Fruit fly (Drosophila melanogaster) whole organism, embryonic: ENCODE results near the gene AP-1mu.

Source experiments
- Atf6 ChIP-seq: fragments of 200-800 bp; sonication (Bioruptor generic); IDR thresholded peaks from 2 replicates; pipeline ENCODE4 v1.3.6; 2022; ENCODE audit warnings: missing biosample characterization, missing genetic modification characterization
- CG10654 ChIP-seq: fragments of 200-800 bp; sonication (Bioruptor generic); optimal IDR thresholded peaks from 2 replicates; lab custom pipeline; 2016; ENCODE audit warnings: missing biosample characterization, missing genetic modification characterization
- CG10979 ChIP-seq: fragments of 200-800 bp; sonication (Bioruptor generic); optimal IDR thresholded peaks from 2 replicates; lab custom pipeline; 2018; ENCODE audit warnings: missing biosample characterization, mild to moderate bottlenecking, missing genetic modification characterization, moderate library complexity
- CG11085 ChIP-seq: fragments of 200-800 bp; sonication (Bioruptor generic); IDR thresholded peaks from 2 replicates; pipeline ENCODE4 v1.3.6; 2022; ENCODE audit warnings: missing biosample characterization, missing genetic modification characterization
- CG11696 ChIP-seq: fragments of 200-800 bp; sonication (Bioruptor generic); IDR thresholded peaks from 2 replicates; pipeline ENCODE4 v1.3.6; 2022; ENCODE audit warnings: missing biosample characterization, missing genetic modification characterization
- CG12236 ChIP-seq: fragments of 200-800 bp; sonication (Bioruptor generic); optimal IDR thresholded peaks from 2 replicates; lab custom pipeline; 2016; ENCODE audit warnings: missing biosample characterization, missing genetic modification characterization
- CG12769 ChIP-seq: fragments of 200-800 bp; sonication (Bioruptor generic); optimal IDR thresholded peaks from 2 replicates; lab custom pipeline; 2019; ENCODE audit warnings: missing biosample characterization, mild to moderate bottlenecking, missing genetic modification characterization, moderate library complexity
- CG17186 ChIP-seq: fragments of 200-800 bp; sonication (Bioruptor generic); optimal IDR thresholded peaks from 3 replicates; lab custom pipeline; 2017; ENCODE audit warnings: missing biosample characterization, missing genetic modification reagents, missing genetic modification characterization
- CG17359 ChIP-seq: fragments of 200-800 bp; sonication (Bioruptor generic); optimal IDR thresholded peaks from 3 replicates; lab custom pipeline; 2018; ENCODE audit warnings: missing biosample characterization, mild to moderate bottlenecking, missing genetic modification characterization, moderate library complexity
- CG17385 ChIP-seq: fragments of 200-800 bp; sonication (Bioruptor generic); optimal IDR thresholded peaks from 3 replicates; lab custom pipeline; 2018; ENCODE audit warnings: missing biosample characterization, mild to moderate bottlenecking, missing genetic modification characterization
- CG17568 ChIP-seq: fragments of 200-800 bp; sonication (Bioruptor generic); optimal IDR thresholded peaks from 2 replicates; lab custom pipeline; 2018; ENCODE audit warnings: missing biosample characterization, mild to moderate bottlenecking, missing genetic modification characterization, moderate library complexity
- CG33557 ChIP-seq: fragments of 200-800 bp; sonication (Bioruptor generic); optimal IDR thresholded peaks from 2 replicates; lab custom pipeline; 2019; ENCODE audit warnings: missing biosample characterization, mild to moderate bottlenecking, missing genetic modification characterization, moderate library complexity
- CG34422 ChIP-seq: fragments of 200-800 bp; sonication (Bioruptor generic); IDR thresholded peaks from 3 replicates; pipeline ENCODE4 v1.3.6; 2022; ENCODE audit warnings: missing biosample characterization, missing genetic modification characterization
- CG4328 ChIP-seq: fragments of 200-800 bp; sonication (Bioruptor generic); optimal IDR thresholded peaks from 3 replicates; lab custom pipeline; 2017; ENCODE audit warnings: missing biosample characterization, missing genetic modification reagents, missing genetic modification characterization
- CG4360 ChIP-seq: fragments of 200-800 bp; sonication (Bioruptor generic); IDR thresholded peaks from 2 replicates; pipeline ENCODE4 v1.3.6; 2022; ENCODE audit warnings: missing biosample characterization, missing genetic modification characterization
- CG7839 ChIP-seq: fragments of 200-800 bp; sonication (Bioruptor generic); optimal IDR thresholded peaks from 3 replicates; lab custom pipeline; 2018; ENCODE audit warnings: missing biosample characterization, mild to moderate bottlenecking, missing genetic modification characterization, moderate library complexity
- CG8924 ChIP-seq: fragments of 200-800 bp; optimal IDR thresholded peaks from 3 replicates; lab custom pipeline; 2019; ENCODE audit warnings: missing biosample characterization, mild to moderate bottlenecking, missing genetic modification characterization, moderate library complexity
- CG9932 ChIP-seq: fragments of 200-800 bp; sonication (Bioruptor generic); IDR thresholded peaks from 2 replicates; pipeline ENCODE4 v1.3.6; 2022; ENCODE audit warnings: missing biosample characterization, missing genetic modification characterization
- CHES-1-like ChIP-seq: fragments of 200-800 bp; sonication (Bioruptor generic); optimal IDR thresholded peaks from 2 replicates; lab custom pipeline; 2016; ENCODE audit warnings: missing biosample characterization, missing genetic modification characterization
- Camta ChIP-seq: fragments of 200-800 bp; sonication (Bioruptor generic); optimal IDR thresholded peaks from 2 replicates; lab custom pipeline; 2016; ENCODE audit warnings: missing biosample characterization, missing genetic modification characterization
- Dbx ChIP-seq: fragments of 200-800 bp; sonication (Bioruptor generic); IDR thresholded peaks from 3 replicates; pipeline ENCODE4 v1.3.6; 2022; ENCODE audit warnings: missing biosample characterization, missing genetic modification characterization
- Dfd ChIP-seq, 2 experiments: fragments of >200 bp; optimal IDR thresholded peaks; 2 replicates each; lab custom pipeline; 2017; ENCODE audit warnings: missing biosample characterization in 2 of 2, missing genetic modification characterization in 2 of 2
- Fer3 ChIP-seq: fragments of 200-800 bp; sonication (Bioruptor generic); optimal IDR thresholded peaks from 2 replicates; lab custom pipeline; 2018; ENCODE audit warnings: missing biosample characterization, mild to moderate bottlenecking, missing genetic modification characterization, moderate library complexity
- HLHmδ ChIP-seq: fragments of 200-800 bp; sonication (Bioruptor generic); optimal IDR thresholded peaks from 2 replicates; lab custom pipeline; 2018; ENCODE audit warnings: missing biosample characterization, mild to moderate bottlenecking, missing genetic modification characterization, moderate library complexity
- Hmr ChIP-seq: fragments of 200-800 bp; sonication (Bioruptor generic); optimal IDR thresholded peaks from 3 replicates; lab custom pipeline; 2017; ENCODE audit warnings: mild to moderate bottlenecking, missing biosample characterization, missing genetic modification reagents, missing genetic modification characterization
- Poxn ChIP-seq: fragments of 200-800 bp; sonication (Bioruptor generic); IDR thresholded peaks from 2 replicates; pipeline ENCODE4 v1.3.6; 2022; ENCODE audit warnings: missing biosample characterization, missing genetic modification characterization
- Sin3A ChIP-seq: fragments of >200 bp; optimal IDR thresholded peaks from 2 replicates; lab custom pipeline; 2018
- Sry-β ChIP-seq: fragments of 200-800 bp; sonication (Bioruptor generic); optimal IDR thresholded peaks from 2 replicates; lab custom pipeline; 2018; ENCODE audit warnings: missing biosample characterization, mild to moderate bottlenecking, missing genetic modification characterization, moderate library complexity
- Usf ChIP-seq: fragments of 200-800 bp; sonication (Bioruptor generic); optimal IDR thresholded peaks from 2 replicates; lab custom pipeline; 2017; ENCODE audit warnings: missing genotype, missing biosample characterization, missing genetic modification characterization
- ac ChIP-seq: fragments of 200-800 bp; sonication (Bioruptor generic); optimal IDR thresholded peaks from 3 replicates; lab custom pipeline; 2017; ENCODE audit warnings: missing biosample characterization, mild to moderate bottlenecking, missing genetic modification characterization
- ase ChIP-seq: fragments of 200-800 bp; sonication (Bioruptor generic); IDR thresholded peaks from 3 replicates; pipeline ENCODE4 v1.3.6; 2022; ENCODE audit warnings: missing biosample characterization, missing genetic modification characterization
- bigmax ChIP-seq: fragments of 200-800 bp; sonication (Bioruptor generic); optimal IDR thresholded peaks from 2 replicates; lab custom pipeline; 2018; ENCODE audit warnings: missing biosample characterization, mild to moderate bottlenecking, missing genetic modification characterization
- caup ChIP-seq: fragments of 200-800 bp; sonication (Bioruptor generic); optimal IDR thresholded peaks from 3 replicates; lab custom pipeline; 2017; ENCODE audit warnings: missing biosample characterization, mild to moderate bottlenecking, missing genetic modification characterization, moderate library complexity; ENCODE audit not compliant: severe bottlenecking
- chif ChIP-seq, 2 experiments: fragments of 200-800 bp; sonication (Bioruptor generic); optimal IDR thresholded peaks; 3 replicates each; lab custom pipeline; 2016; ENCODE audit warnings: missing biosample characterization in 2 of 2, missing genetic modification characterization in 2 of 2
- da ChIP-seq: fragments of 200-800 bp; sonication (Bioruptor generic); optimal IDR thresholded peaks from 2 replicates; lab custom pipeline; 2016; ENCODE audit warnings: missing biosample characterization, missing genetic modification characterization
- eyg ChIP-seq: fragments of 200-800 bp; sonication (Bioruptor generic); optimal IDR thresholded peaks from 3 replicates; lab custom pipeline; 2016; ENCODE audit warnings: missing biosample characterization, missing genetic modification characterization
- gce ChIP-seq: fragments of 200-800 bp; sonication (Bioruptor generic); IDR thresholded peaks from 3 replicates; pipeline ENCODE4 v1.3.6; 2022; ENCODE audit warnings: missing biosample characterization, missing genetic modification characterization
- grau ChIP-seq: fragments of 200-800 bp; optimal IDR thresholded peaks from 3 replicates; lab custom pipeline; 2019; ENCODE audit warnings: missing biosample characterization, mild to moderate bottlenecking, missing genetic modification characterization, moderate library complexity
- lilli ChIP-seq: fragments of 200-800 bp; sonication (Bioruptor generic); optimal IDR thresholded peaks from 3 replicates; lab custom pipeline; 2016; ENCODE audit warnings: missing biosample characterization, missing genetic modification characterization
- lmd ChIP-seq: fragments of 200-800 bp; sonication (Bioruptor generic); IDR thresholded peaks from 2 replicates; pipeline ENCODE4 v1.3.6; 2022; ENCODE audit warnings: missing biosample characterization, missing genetic modification characterization
- odd ChIP-seq: fragments of 200-800 bp; sonication (Bioruptor generic); optimal IDR thresholded peaks from 2 replicates; lab custom pipeline; 2017; ENCODE audit warnings: missing biosample characterization, mild to moderate bottlenecking, missing genetic modification characterization
- org-1 ChIP-seq: fragments of 200-800 bp; sonication (Bioruptor generic); optimal IDR thresholded peaks from 2 replicates; lab custom pipeline; 2017; ENCODE audit warnings: missing biosample characterization, missing genetic modification characterization
- otp ChIP-seq: fragments of 200-800 bp; sonication (Bioruptor generic); IDR thresholded peaks from 3 replicates; pipeline ENCODE4, ENCODE4 v1.3.6; 2022; ENCODE audit warnings: missing biosample characterization, missing genetic modification characterization
- pho ChIP-seq: fragments of 200-800 bp; sonication (Bioruptor generic); optimal IDR thresholded peaks from 2 replicates; lab custom pipeline; 2016; ENCODE audit warnings: missing biosample characterization, missing genetic modification characterization
- phol ChIP-seq: fragments of 200-800 bp; sonication (Bioruptor generic); optimal IDR thresholded peaks from 3 replicates; lab custom pipeline; 2018; ENCODE audit warnings: missing biosample characterization, mild to moderate bottlenecking, missing genetic modification characterization, moderate library complexity
- salm ChIP-seq: fragments of 200-800 bp; sonication (Bioruptor generic); optimal IDR thresholded peaks from 2 replicates; lab custom pipeline; 2018; ENCODE audit warnings: missing biosample characterization, mild to moderate bottlenecking, missing genetic modification characterization
- scrt ChIP-seq: fragments of 200-800 bp; sonication (Bioruptor generic); optimal IDR thresholded peaks from 2 replicates; lab custom pipeline; 2018; ENCODE audit warnings: missing biosample characterization, mild to moderate bottlenecking, missing genetic modification characterization, moderate library complexity
- seq ChIP-seq: fragments of 200-800 bp; sonication (Bioruptor generic); IDR thresholded peaks from 2 replicates; pipeline ENCODE4 v1.3.6; 2022; ENCODE audit warnings: missing biosample characterization, missing genetic modification characterization
- slou ChIP-seq: fragments of 200-800 bp; sonication (Bioruptor generic); optimal IDR thresholded peaks from 3 replicates; lab custom pipeline; 2016; ENCODE audit warnings: missing biosample characterization, missing genetic modification characterization
- trh ChIP-seq: fragments of 200-800 bp; sonication (Bioruptor generic); optimal IDR thresholded peaks from 2 replicates; lab custom pipeline; 2016; ENCODE audit warnings: missing biosample characterization, missing genetic modification characterization
- twi ChIP-seq: fragments of 200-800 bp; optimal IDR thresholded peaks from 2 replicates; lab custom pipeline; 2019; ENCODE audit warnings: missing biosample characterization, mild to moderate bottlenecking, missing genetic modification characterization, moderate library complexity
- zfh1 ChIP-seq: fragments of 200-800 bp; sonication (Bioruptor generic); IDR thresholded peaks from 3 replicates; pipeline ENCODE4 v1.3.6; 2022; ENCODE audit warnings: missing biosample characterization, missing genetic modification characterization

The AP-1mu gene

dm6 chr3R:9598099-9598498, 38.8 kb upstream of the AP-1mu start (continued):
- TF ChIP-seq slou (GFP tag; lab: Kevin White, UChicago), result no peak
- TF ChIP-seq Hmr (GFP tag; lab: Kevin White, UChicago), result no peak
- no peak for TF ChIP-seq HLHmδ
- no peak for TF ChIP-seq Poxn (GFP tag; lab: Robert Waterston, UW)
- TF ChIP-seq CG10979 (tag; lab: Kevin White, UChicago), result peak; percentile 82
- TF ChIP-seq lmd (GFP tag; lab: Robert Waterston, UW), result peak; percentile 44; the same call in 1 of the 2 replicates
- 0 out of 2 replicates have a peak, but pooled peaks have one; percentile 21 for TF ChIP-seq seq (GFP tag; lab: Robert Waterston, UW)
- TF ChIP-seq CG12236 (GFP tag; lab: Kevin White, UChicago), result peak; percentile 26
- no peak for TF ChIP-seq CG17568 (GFP tag; lab: Kevin White, UChicago)
- peak; percentile 21 for TF ChIP-seq CG10654 (GFP tag; lab: Kevin White, UChicago)
- peak; percentile 43 for TF ChIP-seq salm (tag; lab: Kevin White, UChicago)
- TF ChIP-seq CG11696 (GFP tag; lab: Robert Waterston, UW), result no peak
- no peak for TF ChIP-seq CG4328 (GFP tag; lab: Kevin White, UChicago)
- TF ChIP-seq CHES-1-like (GFP tag; lab: Kevin White, UChicago), result no peak
- peak; percentile 63 for TF ChIP-seq grau (tag; lab: Kevin White, UChicago)
- no peak for TF ChIP-seq Dfd (GFP tag; optimal IDR thresholded peaks at IDR 0.05; lab: Kevin White, UChicago)
- no peak for TF ChIP-seq otp
- no peak for TF ChIP-seq bigmax (GFP tag; lab: Kevin White, UChicago)
- peak; percentile 75 for TF ChIP-seq phol (tag; lab: Kevin White, UChicago)
- no peak for TF ChIP-seq org-1 (GFP tag; lab: Kevin White, UChicago)
- no peak for TF ChIP-seq Usf
- TF ChIP-seq twi (tag; lab: Kevin White, UChicago), result peak; percentile 9
- TF ChIP-seq chif (GFP tag; optimal IDR thresholded peaks at IDR 0.05; lab: Kevin White, UChicago), result peak; percentile 56 to 76
- no peak for TF ChIP-seq Dbx (GFP tag; lab: Robert Waterston, UW)
- TF ChIP-seq Camta (GFP tag; lab: Kevin White, UChicago), result peak; percentile 12
- no peak for TF ChIP-seq gce (GFP tag; lab: Robert Waterston, UW)
- no peak for TF ChIP-seq Fer3 (tag; lab: Kevin White, UChicago)
- peak; percentile 75 for TF ChIP-seq zfh1
- TF ChIP-seq CG9932 (GFP tag; lab: Robert Waterston, UW), result no peak
- no peak for TF ChIP-seq da (GFP tag; lab: Kevin White, UChicago)
- no peak for TF ChIP-seq caup (GFP tag; lab: Kevin White, UChicago)
- TF ChIP-seq odd (GFP tag; lab: Kevin White, UChicago), result no peak
- no peak for TF ChIP-seq CG4360 (GFP tag; lab: Robert Waterston, UW)
- peak; percentile 33 for TF ChIP-seq CG17186
- TF ChIP-seq Atf6 (GFP tag; lab: Robert Waterston, UW), result no peak
- TF ChIP-seq ac (GFP tag; lab: Kevin White, UChicago), result no peak
- no peak for TF ChIP-seq ase
- TF ChIP-seq CG34422 (GFP tag; lab: Robert Waterston, UW), result 0 out of 3 replicates have a peak, but pooled peaks have one; percentile 15
- peak; percentile 21 for TF ChIP-seq CG7839 (tag; lab: Kevin White, UChicago)
- TF ChIP-seq Sry-β (GFP tag; lab: Kevin White, UChicago), result no peak
- peak; percentile 51 for TF ChIP-seq CG33557 (GFP tag; lab: Kevin White, UChicago)
- no peak for TF ChIP-seq CG11085
- TF ChIP-seq CG17385, result peak; percentile 51
- TF ChIP-seq pho (GFP tag; lab: Kevin White, UChicago), result no peak
- TF ChIP-seq eyg (GFP tag; lab: Kevin White, UChicago), result no peak
- peak; percentile 46 for TF ChIP-seq CG8924
- TF ChIP-seq CG12769 (tag; lab: Kevin White, UChicago), result peak; percentile 51
- TF ChIP-seq scrt (GFP tag; lab: Kevin White, UChicago), result no peak
- no peak for TF ChIP-seq Sin3A
- no peak for TF ChIP-seq trh (GFP tag; lab: Kevin White, UChicago)
- TF ChIP-seq CG17359 (tag; lab: Kevin White, UChicago), result peak; percentile 73
- TF ChIP-seq lilli (GFP tag; lab: Kevin White, UChicago), result peak; percentile 47
